Fruit fly (Drosophila melanogaster) whole organism, adult: Measurements from ENCODE around the gene Nrx-IV.

Experiments used
- CG12768 ChIP-seq: fragments of 200-800 bp; sonication (Bioruptor generic); optimal IDR thresholded peaks from 2 replicates; lab custom pipeline; 2017; ENCODE audit warnings: missing biosample characterization, missing genetic modification characterization, mild to moderate bottlenecking, moderate library complexity, missing genetic modification reagents
- CG14711 ChIP-seq: fragments of 200-800 bp; sonication (Bioruptor generic); optimal IDR thresholded peaks from 2 replicates; lab custom pipeline; 2018; ENCODE audit warnings: missing biosample characterization, mild to moderate bottlenecking, missing genetic modification characterization, moderate library complexity
- CG1620 ChIP-seq: fragments of 200-800 bp; sonication (Bioruptor generic); optimal IDR thresholded peaks from 2 replicates; lab custom pipeline; 2016; ENCODE audit warnings: missing biosample characterization, missing genetic modification characterization
- Clk ChIP-seq: fragments of 200-800 bp; sonication (Bioruptor generic); optimal IDR thresholded peaks from 2 replicates; lab custom pipeline; 2017; ENCODE audit warnings: missing biosample characterization, missing genetic modification characterization
- Crg-1 ChIP-seq: fragments of 200-800 bp; sonication (Bioruptor generic); optimal IDR thresholded peaks from 2 replicates; lab custom pipeline; 2016; ENCODE audit warnings: missing biosample characterization, missing genetic modification characterization
- Hr96 ChIP-seq: fragments of 200-800 bp; sonication (Bioruptor generic); optimal IDR thresholded peaks from 2 replicates; lab custom pipeline; 2016; ENCODE audit warnings: missing biosample characterization, missing genetic modification characterization
- ovo ChIP-seq: fragments of 200-800 bp; sonication (Bioruptor generic); optimal IDR thresholded peaks from 2 replicates; lab custom pipeline; 2016; ENCODE audit warnings: missing biosample characterization, missing genetic modification characterization

DNA sequence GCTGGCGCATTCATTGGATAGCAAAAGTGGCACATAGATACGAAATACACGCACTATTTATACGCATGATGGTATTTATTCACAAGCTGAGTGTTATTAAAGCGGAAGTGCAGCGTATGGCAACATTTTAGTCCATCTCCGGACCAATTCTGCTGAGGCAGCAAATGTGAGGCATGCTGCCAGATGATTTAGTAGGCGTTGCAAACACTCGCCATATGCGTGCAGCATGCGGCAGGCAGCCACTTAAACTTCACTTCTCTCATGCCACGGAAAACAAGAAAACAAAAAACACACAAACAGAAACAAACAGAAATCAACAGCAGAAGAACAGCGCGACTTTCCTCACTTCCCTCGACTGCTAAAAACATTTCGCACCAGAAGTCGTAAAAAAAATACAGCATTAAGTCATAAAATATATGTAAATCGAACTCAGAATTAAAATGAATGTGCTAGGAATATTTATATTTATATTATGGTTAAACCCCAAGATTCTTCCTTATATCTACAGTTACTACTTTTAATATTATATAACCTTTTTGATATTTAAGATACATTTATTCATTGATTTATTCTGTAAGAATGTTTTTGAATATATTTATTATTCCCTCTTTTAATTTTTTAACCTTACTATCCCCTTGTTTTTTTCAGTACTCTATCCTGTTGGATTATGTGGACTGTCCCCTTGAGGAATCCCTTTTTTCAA is 46.8 kb upstream of the Nrx-IV start:
- TF ChIP-seq CG14711 (tag; lab: Kevin White, UChicago) (no peak), CG1620 (GFP tag; lab: Kevin White, UChicago) (no peak), ovo (GFP tag; lab: Kevin White, UChicago) (no peak), Hr96 (no peak), Crg-1 (GFP tag; lab: Kevin White, UChicago) (no peak), CG12768 (GFP tag; lab: Kevin White, UChicago) (no peak), Clk (no peak)
